Worm (Caenorhabditis elegans): Measurements from ENCODE around the gene ZC302.3.

DNA sequence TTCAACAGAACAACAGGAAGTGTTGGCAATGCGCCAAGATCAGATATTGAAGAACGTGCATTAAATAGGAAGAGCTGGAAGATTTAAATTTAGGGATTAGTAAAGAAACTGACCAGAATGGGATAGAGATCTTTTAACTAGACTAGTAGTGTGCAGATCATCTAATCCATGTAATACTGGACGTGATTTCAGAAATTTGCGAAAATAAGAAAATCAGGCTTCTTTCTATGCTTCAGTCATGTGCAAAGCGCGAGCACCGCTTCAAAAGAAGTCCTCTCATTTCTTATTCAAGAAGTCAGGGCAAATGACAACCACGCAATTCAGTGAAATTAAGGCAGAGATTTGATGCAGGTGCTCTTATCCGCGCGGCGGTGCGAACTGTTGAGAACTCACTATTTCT, 23.2 kb downstream of the ZC302.3 start:
- TF ChIP-seq flt-1 (GFP tag; IDR thresholded peaks at IDR 0.05) = no peak
- no peak for TF ChIP-seq T22C8.4 (GFP tag; IDR thresholded peaks at IDR 0.05)

All from whole organism, midembryonic.